Fruit fly (Drosophila melanogaster) whole organism, embryonic: ENCODE results near the gene CG4338.
A peak's percentile ranks its signal among the peaks of the same experiment; 100 is the strongest.

Experiments
- Atf3 ChIP-seq: fragments of 200-800 bp; sonication (Bioruptor generic); optimal IDR thresholded peaks from 3 replicates; lab custom pipeline; 2016; ENCODE audit warnings: missing biosample characterization, missing genetic modification characterization
- Awh ChIP-seq: fragments of 200-800 bp; sonication (Bioruptor generic); IDR thresholded peaks from 2 replicates; pipeline ENCODE4, ENCODE4 v1.3.6; 2022; ENCODE audit warnings: missing biosample characterization, missing genetic modification characterization
- CG1024 ChIP-seq: fragments of 200-800 bp; sonication (Bioruptor generic); IDR thresholded peaks from 2 replicates; pipeline ENCODE4 v1.3.6; 2022; ENCODE audit warnings: missing biosample characterization, missing genetic modification characterization
- CG10654 ChIP-seq: fragments of 200-800 bp; sonication (Bioruptor generic); optimal IDR thresholded peaks from 2 replicates; lab custom pipeline; 2016; ENCODE audit warnings: missing biosample characterization, missing genetic modification characterization
- CG11085 ChIP-seq: fragments of 200-800 bp; sonication (Bioruptor generic); IDR thresholded peaks from 2 replicates; pipeline ENCODE4 v1.3.6; 2022; ENCODE audit warnings: missing biosample characterization, missing genetic modification characterization
- CG11247 ChIP-seq: fragments of 200-800 bp; sonication (Bioruptor generic); IDR thresholded peaks from 2 replicates; pipeline ENCODE4 v1.3.6; 2022; ENCODE audit warnings: missing biosample characterization, missing genetic modification characterization
- CG11695 ChIP-seq: fragments of 200-800 bp; sonication (Bioruptor generic); IDR thresholded peaks from 3 replicates; pipeline ENCODE4 v1.3.6; 2022; ENCODE audit warnings: missing biosample characterization, missing genetic modification characterization
- CG1233 ChIP-seq: fragments of 200-800 bp; sonication (Bioruptor generic); optimal IDR thresholded peaks from 4 replicates; lab custom pipeline; 2018; ENCODE audit warnings: missing biosample characterization, mild to moderate bottlenecking, missing genetic modification characterization
- CG13287 ChIP-seq: fragments of 200-800 bp; sonication (Bioruptor generic); IDR thresholded peaks from 2 replicates; pipeline ENCODE4 v1.3.6; 2022; ENCODE audit warnings: missing biosample characterization, missing genetic modification characterization; ENCODE audit not compliant: partially characterized antibody
- CG13624 ChIP-seq: fragments of 200-800 bp; sonication (Bioruptor generic); optimal IDR thresholded peaks from 2 replicates; lab custom pipeline; 2016; ENCODE audit warnings: missing biosample characterization, missing genetic modification characterization
- CG14710 ChIP-seq: fragments of 200-800 bp; sonication (Bioruptor generic); optimal IDR thresholded peaks from 3 replicates; lab custom pipeline; 2019; ENCODE audit warnings: missing biosample characterization, mild to moderate bottlenecking, missing genetic modification characterization, moderate library complexity
- CG15011 ChIP-seq: fragments of 200-800 bp; sonication (Bioruptor generic); optimal IDR thresholded peaks from 3 replicates; lab custom pipeline; 2018; ENCODE audit warnings: missing biosample characterization, mild to moderate bottlenecking, missing genetic modification characterization
- CG17802 ChIP-seq: fragments of 200-800 bp; sonication (Bioruptor generic); optimal IDR thresholded peaks from 2 replicates; lab custom pipeline; 2018; ENCODE audit warnings: missing biosample characterization, mild to moderate bottlenecking, missing genetic modification characterization, moderate library complexity
- CG31388 ChIP-seq: fragments of 200-800 bp; sonication (Bioruptor generic); optimal IDR thresholded peaks from 2 replicates; lab custom pipeline; 2016; ENCODE audit warnings: missing biosample characterization, missing genetic modification characterization
- CG3163 ChIP-seq: fragments of 200-800 bp; sonication (Bioruptor generic); optimal IDR thresholded peaks from 3 replicates; lab custom pipeline; 2016; ENCODE audit warnings: missing biosample characterization, missing genetic modification characterization
- CG32767 ChIP-seq: fragments of 200-800 bp; sonication (Bioruptor generic); IDR thresholded peaks from 2 replicates; pipeline ENCODE4 v1.3.6; 2022; ENCODE audit warnings: missing biosample characterization, missing genetic modification characterization
- CG34224 ChIP-seq: fragments of 200-800 bp; sonication (Bioruptor generic); IDR thresholded peaks from 3 replicates; pipeline ENCODE4 v1.3.6; 2022; ENCODE audit warnings: missing biosample characterization, missing genetic modification characterization; ENCODE audit not compliant: partially characterized antibody
- CG3838 ChIP-seq: fragments of 200-800 bp; sonication (Bioruptor generic); optimal IDR thresholded peaks from 3 replicates; lab custom pipeline; 2016; ENCODE audit warnings: missing biosample characterization, missing genetic modification characterization
- CG6654 ChIP-seq: fragments of 200-800 bp; sonication (Bioruptor generic); optimal IDR thresholded peaks from 2 replicates; lab custom pipeline; 2017; ENCODE audit warnings: missing biosample characterization, mild to moderate bottlenecking, missing genetic modification characterization
- CG6854 ChIP-seq: fragments of 200-800 bp; sonication (Bioruptor generic); optimal IDR thresholded peaks from 3 replicates; lab custom pipeline; 2017; ENCODE audit warnings: missing biosample characterization, mild to moderate bottlenecking, missing genetic modification characterization
- CG7357 ChIP-seq: fragments of 200-800 bp; sonication (Bioruptor generic); IDR thresholded peaks from 3 replicates; pipeline ENCODE4 v1.3.6; 2022; ENCODE audit warnings: missing biosample characterization, missing genetic modification characterization
- CG7745 ChIP-seq: fragments of 200-800 bp; sonication (Bioruptor generic); optimal IDR thresholded peaks from 2 replicates; lab custom pipeline; 2018; ENCODE audit warnings: missing biosample characterization, mild to moderate bottlenecking, missing genetic modification characterization, moderate library complexity
- CG8388 ChIP-seq: fragments of 200-800 bp; sonication (Bioruptor generic); optimal IDR thresholded peaks from 2 replicates; lab custom pipeline; 2019; ENCODE audit warnings: missing biosample characterization, mild to moderate bottlenecking, missing genetic modification characterization, moderate library complexity
- CG9215 ChIP-seq: fragments of 200-800 bp; sonication (Bioruptor generic); IDR thresholded peaks from 2 replicates; pipeline ENCODE4 v1.3.6; 2022; ENCODE audit warnings: missing biosample characterization, missing genetic modification characterization
- Deaf1 ChIP-seq: fragments of 200-800 bp; optimal IDR thresholded peaks from 3 replicates; lab custom pipeline; 2019; ENCODE audit warnings: missing biosample characterization, mild to moderate bottlenecking, missing genetic modification characterization, moderate library complexity
- Ets97D ChIP-seq: fragments of 200-800 bp; sonication (Bioruptor generic); optimal IDR thresholded peaks from 3 replicates; lab custom pipeline; 2016; ENCODE audit warnings: missing biosample characterization, missing genetic modification characterization
- GATAe ChIP-seq: fragments of 200-800 bp; sonication (Bioruptor generic); conservative IDR thresholded peaks from 2 replicates; pipeline ENCODE4 v1.3.6; 2022; ENCODE audit warnings: missing biosample characterization, missing genetic modification characterization
- H2.0 ChIP-seq: fragments of 200-800 bp; sonication (Bioruptor generic); IDR thresholded peaks from 2 replicates; pipeline ENCODE4 v1.3.6; 2022; ENCODE audit warnings: missing biosample characterization, missing genetic modification characterization
- HmgZ ChIP-seq: fragments of 200-800 bp; sonication (Bioruptor generic); optimal IDR thresholded peaks from 2 replicates; lab custom pipeline; 2018; ENCODE audit warnings: missing biosample characterization, mild to moderate bottlenecking, missing genetic modification characterization
- Hr78 ChIP-seq, 2 experiments: fragments of 200-800 bp in 1 of 2; fragments of >200 bp in 1 of 2; sonication (Bioruptor generic) in 1 of 2; optimal IDR thresholded peaks; 2 replicates each; lab custom pipeline; 2017 to 2019; ENCODE audit warnings: missing biosample characterization in 2 of 2, missing genetic modification characterization in 2 of 2, mild to moderate bottlenecking in 1 of 2, moderate library complexity in 1 of 2
- Jarid2 ChIP-seq: fragments of 200-800 bp; sonication (Bioruptor generic); optimal IDR thresholded peaks from 3 replicates; lab custom pipeline; 2017; ENCODE audit warnings: mild to moderate bottlenecking, missing biosample characterization, missing genetic modification reagents, missing genetic modification characterization
- MBD-R2 ChIP-seq: fragments of 200-800 bp; sonication (Bioruptor generic); IDR thresholded peaks from 2 replicates; pipeline ENCODE4 v1.3.6; 2022; ENCODE audit warnings: missing biosample characterization, missing genetic modification characterization
- NC2β ChIP-seq: fragments of 200-800 bp; sonication (Bioruptor generic); optimal IDR thresholded peaks from 2 replicates; lab custom pipeline; 2016; ENCODE audit warnings: missing biosample characterization, missing genetic modification characterization
- Neu2 ChIP-seq: fragments of 200-800 bp; sonication (Bioruptor generic); optimal IDR thresholded peaks from 3 replicates; lab custom pipeline; 2016; ENCODE audit warnings: missing biosample characterization, missing genetic modification characterization, borderline replicate concordance
- YL-1 ChIP-seq: fragments of 200-800 bp; sonication (Bioruptor generic); optimal IDR thresholded peaks from 3 replicates; lab custom pipeline; 2017; ENCODE audit warnings: missing biosample characterization, mild to moderate bottlenecking, missing genetic modification characterization
- bbx ChIP-seq: fragments of 200-800 bp; sonication (Bioruptor generic); IDR thresholded peaks from 2 replicates; pipeline ENCODE4 v1.3.6; 2022; ENCODE audit warnings: missing biosample characterization, missing genetic modification characterization; ENCODE audit not compliant: partially characterized antibody
- bigmax ChIP-seq: fragments of 200-800 bp; sonication (Bioruptor generic); optimal IDR thresholded peaks from 2 replicates; lab custom pipeline; 2018; ENCODE audit warnings: missing biosample characterization, mild to moderate bottlenecking, missing genetic modification characterization
- emc ChIP-seq: fragments of 200-800 bp; sonication (Bioruptor generic); optimal IDR thresholded peaks from 2 replicates; lab custom pipeline; 2016; ENCODE audit warnings: missing biosample characterization, missing genetic modification characterization
- fd3F ChIP-seq: fragments of 200-800 bp; sonication (Bioruptor generic); optimal IDR thresholded peaks from 2 replicates; lab custom pipeline; 2018; ENCODE audit warnings: missing biosample characterization, mild to moderate bottlenecking, missing genetic modification characterization, moderate library complexity
- her ChIP-seq: fragments of 200-800 bp; sonication (Bioruptor generic); optimal IDR thresholded peaks from 2 replicates; lab custom pipeline; 2016; ENCODE audit warnings: missing biosample characterization, missing genetic modification characterization
- jigr1 ChIP-seq: fragments of 200-800 bp; sonication (Bioruptor generic); IDR thresholded peaks from 3 replicates; pipeline ENCODE4 v1.3.6; 2022; ENCODE audit warnings: missing biosample characterization, missing genetic modification characterization
- lbe ChIP-seq: fragments of 200-800 bp; sonication (Bioruptor generic); optimal IDR thresholded peaks from 2 replicates; lab custom pipeline; 2016; ENCODE audit warnings: missing biosample characterization, mild to moderate bottlenecking, missing genetic modification characterization
- maf-S ChIP-seq: fragments of 200-800 bp; sonication (Bioruptor generic); optimal IDR thresholded peaks from 2 replicates; lab custom pipeline; 2016; ENCODE audit warnings: missing biosample characterization, missing genetic modification characterization
- nom ChIP-seq: fragments of 200-800 bp; sonication (Bioruptor generic); optimal IDR thresholded peaks from 2 replicates; lab custom pipeline; 2017; ENCODE audit warnings: missing biosample characterization, missing genetic modification characterization, mild to moderate bottlenecking, moderate library complexity, missing genetic modification reagents
- sens-2 ChIP-seq: fragments of 200-800 bp; sonication (Bioruptor generic); IDR thresholded peaks from 2 replicates; pipeline ENCODE4 v1.3.6; 2022; ENCODE audit warnings: missing biosample characterization, missing genetic modification characterization
- slou ChIP-seq: fragments of 200-800 bp; sonication (Bioruptor generic); optimal IDR thresholded peaks from 3 replicates; lab custom pipeline; 2016; ENCODE audit warnings: missing biosample characterization, missing genetic modification characterization
- tgo ChIP-seq: fragments of 200-800 bp; sonication (Bioruptor generic); IDR thresholded peaks from 3 replicates; pipeline ENCODE4 v1.3.6; 2022; ENCODE audit warnings: missing biosample characterization, missing genetic modification characterization
- tna ChIP-seq: fragments of 200-800 bp; sonication (Bioruptor generic); IDR thresholded peaks from 2 replicates; pipeline ENCODE4 v1.3.6; 2022; ENCODE audit warnings: missing biosample characterization, missing genetic modification characterization; ENCODE audit not compliant: partially characterized antibody
- unc-4 ChIP-seq: fragments of 200-800 bp; sonication (Bioruptor generic); IDR thresholded peaks from 2 replicates; pipeline ENCODE4 v1.3.6; 2022; ENCODE audit warnings: missing biosample characterization, missing genetic modification characterization; ENCODE audit not compliant: partially characterized antibody

CG4338 gene

dm6 chr3R:15263946-15264345, 11.4 kb upstream of the CG4338 start (continued):
- TF ChIP-seq Ets97D (GFP tag; lab: Kevin White, UChicago) (no peak), CG15011 (GFP tag; lab: Kevin White, UChicago) (no peak), HmgZ (tag; lab: Kevin White, UChicago) (no peak), bbx (GFP tag; lab: Robert Waterston, UW) (no peak), bigmax (GFP tag; lab: Kevin White, UChicago) (no peak), CG9215 (GFP tag; lab: Robert Waterston, UW) (no peak), CG14710 (no peak), unc-4 (GFP tag; lab: Robert Waterston, UW) (peak; percentile 37), Jarid2 (GFP tag; lab: Kevin White, UChicago) (no peak), CG1233 (GFP tag; lab: Kevin White, UChicago) (no peak), emc (GFP tag; lab: Kevin White, UChicago) (no peak), H2.0 (GFP tag; lab: Robert Waterston, UW) (no peak), CG11085 (GFP tag; lab: Robert Waterston, UW) (no peak), maf-S (GFP tag; lab: Kevin White, UChicago) (no peak), CG6654 (GFP tag; lab: Kevin White, UChicago) (no peak), YL-1 (GFP tag; lab: Kevin White, UChicago) (no peak)

- TF ChIP-seq Hr78 (GFP tag; optimal IDR thresholded peaks at IDR 0.05; lab: Kevin White, UChicago) = no peak
- no peak for TF ChIP-seq CG17802 (tag; lab: Kevin White, UChicago)
- TF ChIP-seq fd3F (GFP tag; lab: Kevin White, UChicago) = no peak
- no peak for TF ChIP-seq Awh (GFP tag; lab: Robert Waterston, UW)
- no peak for TF ChIP-seq CG7745 (tag; lab: Kevin White, UChicago)
- TF ChIP-seq sens-2 (GFP tag; lab: Robert Waterston, UW) = peak; percentile 71
- TF ChIP-seq CG34224 (GFP tag; lab: Robert Waterston, UW) = no peak
- no peak for TF ChIP-seq CG11247 (GFP tag; lab: Robert Waterston, UW)
- no peak for TF ChIP-seq her (GFP tag; lab: Kevin White, UChicago)
- TF ChIP-seq CG13287 (GFP tag; lab: Robert Waterston, UW) = peak; percentile 59; the same call in 1 of the 2 replicates
- TF ChIP-seq CG6854 (GFP tag; lab: Kevin White, UChicago) = no peak
- TF ChIP-seq tna = no peak
- TF ChIP-seq GATAe (GFP tag; lab: Robert Waterston, UW) = no peak
- TF ChIP-seq nom = no peak
- TF ChIP-seq CG11695 (GFP tag; lab: Robert Waterston, UW) = no peak
- no peak for TF ChIP-seq CG1024 (GFP tag; lab: Robert Waterston, UW)
- TF ChIP-seq CG8388 (GFP tag; lab: Kevin White, UChicago) = no peak
- TF ChIP-seq CG7357 (GFP tag; lab: Robert Waterston, UW) = no peak
- TF ChIP-seq CG32767 (GFP tag; lab: Robert Waterston, UW) = no peak
- TF ChIP-seq CG31388 (GFP tag; lab: Kevin White, UChicago) = no peak
- TF ChIP-seq Neu2 (GFP tag; lab: Kevin White, UChicago) = no peak
- no peak for TF ChIP-seq NC2β
- no peak for TF ChIP-seq tgo
- peak; percentile 28 for TF ChIP-seq CG13624
- peak; percentile 89 for TF ChIP-seq MBD-R2 (GFP tag; lab: Robert Waterston, UW)
- TF ChIP-seq Atf3 (GFP tag; lab: Kevin White, UChicago) = no peak
- TF ChIP-seq jigr1 (GFP tag; lab: Robert Waterston, UW) = no peak; the same call in 2 of the 3 replicates
- no peak for TF ChIP-seq CG10654 (GFP tag; lab: Kevin White, UChicago)
- TF ChIP-seq lbe = peak; percentile 0
- TF ChIP-seq Deaf1 (tag; lab: Kevin White, UChicago) = no peak
- TF ChIP-seq CG3163 (GFP tag; lab: Kevin White, UChicago) = no peak
- TF ChIP-seq slou (GFP tag; lab: Kevin White, UChicago) = no peak
- TF ChIP-seq CG3838 (GFP tag; lab: Kevin White, UChicago) = no peak
Measured at dm6 chr3R:15265406-15266040, 9.8 kb upstream of the CG4338 start, which contains the start of gene ATPsynO. Gene ATPsynO, plus strand, starts transcription at chr3R:15265591.
